Worm (Caenorhabditis elegans) whole organism, mixed stage, embryonic: ENCODE results near the gene pmp-5.

Experiments
- ces-1 ChIP-seq: fragments of 150-350 bp; optimal IDR thresholded peaks from 2 replicates; lab custom pipeline; 2014; ENCODE audit warnings: missing biosample characterization, missing genetic modification reagents, missing genetic modification characterization
- lin-13 ChIP-seq: fragments of 150-350 bp; optimal IDR thresholded peaks from 2 replicates; lab custom pipeline; 2014; ENCODE audit warnings: missing biosample characterization, missing genetic modification characterization
- nhr-28 ChIP-seq: fragments of 150-350 bp; optimal IDR thresholded peaks from 2 replicates; lab custom pipeline; 2014; ENCODE audit warnings: missing biosample characterization, missing genetic modification characterization
- pha-4 ChIP-seq: fragments of 150-350 bp; optimal IDR thresholded peaks from 2 replicates; lab custom pipeline; 2018; ENCODE audit warnings: missing biosample characterization, missing genetic modification reagents, missing genetic modification characterization
- tbx-8 ChIP-seq: fragments of 200-800 bp; sonication (Bioruptor generic); optimal IDR thresholded peaks from 2 replicates; lab custom pipeline; 2018; ENCODE audit warnings: mild to moderate bottlenecking, missing genetic modification characterization, moderate library complexity, missing compliant biosample characterization
- unc-120 ChIP-seq: sonication (generic microtip); optimal IDR thresholded peaks from 2 replicates; lab custom pipeline; 2017; ENCODE audit warnings: missing genetic modification characterization, missing compliant biosample characterization; ENCODE audit not compliant: poor library complexity, severe bottlenecking

DNA sequence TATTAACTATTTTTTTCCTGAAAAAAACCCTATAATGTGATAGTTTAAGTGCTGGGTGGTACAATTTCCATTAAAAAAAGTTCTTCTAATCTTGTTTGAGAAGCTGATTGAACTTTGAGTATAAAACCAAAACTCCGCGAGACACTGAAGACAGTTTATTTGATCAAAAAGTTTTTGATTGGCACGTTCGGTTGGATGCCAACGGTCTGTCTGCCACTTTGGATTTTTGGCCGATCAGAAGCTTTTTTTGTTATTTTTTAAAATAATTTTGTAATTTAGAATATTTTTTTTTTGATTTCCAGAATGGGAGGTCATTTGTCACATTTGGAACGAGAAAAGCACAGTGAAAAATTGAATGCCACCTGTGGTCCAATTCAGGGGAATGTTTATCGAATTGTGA lies 3.9 kb upstream of the pmp-5 start, which contains the start of gene cest-28:
- TF ChIP-seq ces-1 (GFP tag; lab: Kevin White, UChicago) (no peak), pha-4 (no peak), nhr-28 (tag; lab: Kevin White, UChicago) (no peak), lin-13 (tag; lab: Kevin White, UChicago) (no peak), tbx-8 (GFP tag; lab: Kevin White, UChicago) (no peak), unc-120 (tag; lab: Kevin White, UChicago) (no peak)
